Worm (Caenorhabditis elegans): Measurements from ENCODE around the gene H32C10.1.

ce11 chrIV:5945455-5945854 is 11.3 kb downstream of the H32C10.1 start:
- TF ChIP-seq dao-5 (tag; optimal IDR thresholded peaks at IDR 0.05) = no peak
- TF ChIP-seq him-1 (tag; optimal IDR thresholded peaks at IDR 0.05) = no peak

All from whole organism, L4/young adult.